Worm (Caenorhabditis elegans) whole organism, L4 larva: Measurements from ENCODE around the gene T02G5.7.

Source experiments
- D1046.2 ChIP-seq: fragments of 200-800 bp; sonication (Bioruptor generic); IDR thresholded peaks from 2 replicates; pipeline ENCODE4 v1.3.6; 2022; ENCODE audit warnings: missing genetic modification characterization, missing compliant biosample characterization
- F44E2.7 ChIP-seq: fragments of 200-800 bp; sonication (Bioruptor generic); IDR thresholded peaks from 2 replicates; pipeline ENCODE4 v2.1.2; 2022; ENCODE audit warnings: missing genetic modification characterization, missing compliant biosample characterization
- T26A8.4 ChIP-seq: fragments of 200-800 bp; sonication (Bioruptor generic); IDR thresholded peaks from 2 replicates; pipeline ENCODE4 v1.3.6; 2022; ENCODE audit warnings: missing genetic modification characterization, missing compliant biosample characterization
- Y48G9A.11 ChIP-seq: fragments of 200-800 bp; sonication (Bioruptor generic); IDR thresholded peaks from 2 replicates; pipeline ENCODE4 v1.3.6; 2022; ENCODE audit warnings: missing genetic modification reagents, missing genetic modification characterization, missing compliant biosample characterization
- Y5F2A.4 ChIP-seq: fragments of 200-800 bp; sonication (Bioruptor generic); optimal IDR thresholded peaks from 2 replicates; lab custom pipeline; 2018; ENCODE audit warnings: mild to moderate bottlenecking, missing genetic modification characterization, missing compliant biosample characterization
- ZK546.5 ChIP-seq, 2 experiments: sonication (generic microtip); optimal IDR thresholded peaks; 2 replicates each; lab custom pipeline; 2017; ENCODE audit warnings: missing biosample characterization in 2 of 2, missing genetic modification characterization in 2 of 2
- ama-1 ChIP-seq: fragments of 150-350 bp; optimal IDR thresholded peaks from 2 replicates; lab custom pipeline; 2014; ENCODE audit warnings: inconsistent platforms, mixed read lengths
- arid-1 ChIP-seq: fragments of 200-800 bp; sonication (Bioruptor generic); conservative IDR thresholded peaks from 2 replicates; pipeline ENCODE4 v1.3.6; 2022; ENCODE audit warnings: missing genetic modification reagents, missing genetic modification characterization, missing compliant biosample characterization
- ceh-28 ChIP-seq: fragments of 150-350 bp; optimal IDR thresholded peaks from 2 replicates; lab custom pipeline; 2014; ENCODE audit warnings: missing biosample characterization, missing genetic modification reagents, missing genetic modification characterization
- ceh-32 ChIP-seq: sonication (generic microtip); optimal IDR thresholded peaks from 2 replicates; lab custom pipeline; 2016; ENCODE audit warnings: mild to moderate bottlenecking, missing genetic modification characterization, missing compliant biosample characterization; ENCODE audit not compliant: poor library complexity
- ceh-82 ChIP-seq: sonication (generic microtip); optimal IDR thresholded peaks from 2 replicates; lab custom pipeline; 2017; ENCODE audit warnings: missing biosample characterization, missing genetic modification characterization
- ces-1 ChIP-seq: fragments of 150-350 bp; sonication (generic microtip); optimal IDR thresholded peaks from 4 replicates; lab custom pipeline; 2014; ENCODE audit warnings: missing biosample characterization, missing genetic modification reagents, missing genetic modification characterization
- daf-12 ChIP-seq: fragments of 150-350 bp; optimal IDR thresholded peaks from 2 replicates; lab custom pipeline; 2014; ENCODE audit warnings: missing biosample characterization, missing genetic modification reagents, missing genetic modification characterization
- daf-16 ChIP-seq, 3 experiments: sonication (generic microtip); optimal IDR thresholded peaks; 2 replicates each; lab custom pipeline; 2016 to 2017; ENCODE audit warnings: missing genetic modification characterization in 3 of 3, missing genetic modification reagents in 3 of 3, mild to moderate bottlenecking in 2 of 3, missing compliant biosample characterization in 2 of 3, missing biosample characterization in 1 of 3, moderate library complexity in 1 of 3
- dmd-6 ChIP-seq: fragments of 200-800 bp; sonication (Bioruptor generic); IDR thresholded peaks from 2 replicates; pipeline ENCODE4 v1.3.6; 2022; ENCODE audit warnings: missing genetic modification reagents, missing genetic modification characterization, missing compliant biosample characterization
- dmd-9 ChIP-seq: fragments of 200-800 bp; sonication (Bioruptor generic); IDR thresholded peaks from 2 replicates; pipeline ENCODE4 v1.3.6; 2022; ENCODE audit warnings: missing genetic modification reagents, missing genetic modification characterization, missing compliant biosample characterization
- dpl-1 ChIP-seq: fragments of 150-350 bp; optimal IDR thresholded peaks from 2 replicates; lab custom pipeline; 2014; ENCODE audit warnings: missing biosample characterization, missing genetic modification reagents, missing genetic modification characterization
- egl-27 ChIP-seq: sonication (generic microtip); optimal IDR thresholded peaks from 3 replicates; lab custom pipeline; 2017; ENCODE audit warnings: missing biosample characterization, missing genetic modification reagents, missing genetic modification characterization
- egl-43 ChIP-seq: fragments of 200-800 bp; sonication (Bioruptor generic); IDR thresholded peaks from 2 replicates; pipeline ENCODE4 v1.3.6; 2022; ENCODE audit warnings: missing genetic modification reagents, missing genetic modification characterization, missing compliant biosample characterization
- gei-8 ChIP-seq: fragments of 200-800 bp; sonication (Bioruptor generic); optimal IDR thresholded peaks from 2 replicates; lab custom pipeline; 2018; ENCODE audit warnings: mild to moderate bottlenecking, missing genetic modification characterization, missing compliant biosample characterization
- hif-1 ChIP-seq, 2 experiments: sonication (generic microtip); optimal IDR thresholded peaks; 2 replicates each; lab custom pipeline; 2016 to 2017; ENCODE audit warnings: missing compliant biosample characterization in 2 of 2, missing genetic modification characterization in 2 of 2, missing genetic modification reagents in 2 of 2, missing genotype in 2 of 2, mild to moderate bottlenecking in 1 of 2
- hlh-30 ChIP-seq: sonication (generic microtip); optimal IDR thresholded peaks from 2 replicates; lab custom pipeline; 2017; ENCODE audit warnings: antibody characterized with exemption, mild to moderate bottlenecking, missing genetic modification characterization, missing compliant biosample characterization; ENCODE audit not compliant: insufficient read depth
- madf-5 ChIP-seq, 2 experiments: fragments of 200-800 bp; sonication (Bioruptor generic); IDR thresholded peaks; 2 replicates each; pipeline ENCODE4 v1.3.6; 2022; ENCODE audit warnings: missing compliant biosample characterization in 2 of 2, missing genetic modification characterization in 2 of 2
- madf-9 ChIP-seq: fragments of 200-800 bp; sonication (Bioruptor generic); conservative IDR thresholded peaks from 2 replicates; pipeline ENCODE4 v1.3.6; 2022; ENCODE audit warnings: missing genetic modification reagents, missing genetic modification characterization, missing compliant biosample characterization
- mep-1 ChIP-seq: fragments of 150-350 bp; sonication (generic microtip); optimal IDR thresholded peaks from 3 replicates; lab custom pipeline; 2014; ENCODE audit warnings: missing biosample characterization, missing genetic modification characterization
- mxl-3 ChIP-seq: fragments of 200-800 bp; sonication (Bioruptor generic); optimal IDR thresholded peaks from 2 replicates; lab custom pipeline; 2018; ENCODE audit warnings: mild to moderate bottlenecking, missing genetic modification characterization, missing compliant biosample characterization
- nhr-10 ChIP-seq: fragments of 150-350 bp; optimal IDR thresholded peaks from 2 replicates; lab custom pipeline; 2014; ENCODE audit warnings: missing biosample characterization, missing genetic modification characterization
- nhr-102 ChIP-seq: sonication (generic microtip); optimal IDR thresholded peaks from 2 replicates; lab custom pipeline; 2016; ENCODE audit warnings: mild to moderate bottlenecking, missing genetic modification characterization, moderate library complexity, missing compliant biosample characterization
- nhr-237 ChIP-seq: sonication (generic microtip); optimal IDR thresholded peaks from 2 replicates; lab custom pipeline; 2017; ENCODE audit warnings: missing biosample characterization, missing genetic modification characterization
- nhr-25 ChIP-seq: sonication (generic microtip); optimal IDR thresholded peaks from 2 replicates; lab custom pipeline; 2017; ENCODE audit warnings: missing genetic modification characterization, mild to moderate bottlenecking, missing compliant biosample characterization, antibody characterized with exemption, moderate library complexity, borderline replicate concordance; ENCODE audit not compliant: insufficient read depth
- nhr-41 ChIP-seq: fragments of 200-800 bp; sonication (Bioruptor generic); IDR thresholded peaks from 2 replicates; pipeline ENCODE4 v1.3.6; 2022; ENCODE audit warnings: missing genetic modification reagents, missing genetic modification characterization, missing compliant biosample characterization
- nhr-48 ChIP-seq: sonication (generic microtip); optimal IDR thresholded peaks from 2 replicates; lab custom pipeline; 2016; ENCODE audit warnings: mild to moderate bottlenecking, missing genetic modification characterization, missing compliant biosample characterization
- pha-4 ChIP-seq, 2 experiments: fragments of 150-350 bp in 1 of 2; fragments of 200-800 bp in 1 of 2; sonication (Bioruptor generic) in 1 of 2; IDR thresholded peaks in 1 of 2; optimal IDR thresholded peaks in 1 of 2; 2 replicates each; pipeline versions ENCODE4 v1.3.6 to Lab custom; 2014 to 2022; ENCODE audit warnings: missing genetic modification characterization in 2 of 2, missing genetic modification reagents in 2 of 2, missing biosample characterization in 1 of 2, missing compliant biosample characterization in 1 of 2
- set-16 ChIP-seq: fragments of 200-800 bp; sonication (Bioruptor generic); IDR thresholded peaks from 2 replicates; pipeline ENCODE4 v1.3.6; 2022; ENCODE audit warnings: missing genetic modification reagents, missing genetic modification characterization, missing compliant biosample characterization
- spr-1 ChIP-seq: sonication (generic microtip); optimal IDR thresholded peaks from 2 replicates; lab custom pipeline; 2016; ENCODE audit warnings: mild to moderate bottlenecking, missing genetic modification characterization, missing compliant biosample characterization
- unc-130 ChIP-seq: sonication (generic microtip); optimal IDR thresholded peaks from 2 replicates; lab custom pipeline; 2016; ENCODE audit warnings: missing genetic modification reagents, missing genetic modification characterization, missing compliant biosample characterization
- zfp-2 ChIP-seq: sonication (generic microtip); optimal IDR thresholded peaks from 2 replicates; lab custom pipeline; 2016; ENCODE audit warnings: mild to moderate bottlenecking, missing genetic modification characterization, missing compliant biosample characterization
- zfp-3 ChIP-seq: fragments of 200-800 bp; sonication (Bioruptor generic); conservative IDR thresholded peaks from 2 replicates; pipeline ENCODE4 v1.3.6; 2022; ENCODE audit warnings: missing genetic modification reagents, missing genetic modification characterization, missing compliant biosample characterization
- ztf-7 ChIP-seq: fragments of 150-350 bp; optimal IDR thresholded peaks from 2 replicates; lab custom pipeline; 2014; ENCODE audit warnings: missing biosample characterization, missing genetic modification characterization

T02G5.7 gene

ce11 chrII:7104794-7105613, 29.6 kb downstream of the T02G5.7 start, which contains the start of the genes farl-11 and rpl-33 (continued):
- TF ChIP-seq hlh-30 (tag; lab: Kevin White, UChicago) (peak; percentile 75), ztf-7 (no peak), mxl-3 (GFP tag; lab: Kevin White, UChicago) (no peak), Y5F2A.4 (GFP tag; lab: Kevin White, UChicago) (no peak), ceh-28 (tag; lab: Kevin White, UChicago) (no peak), ZK546.5 (tag; optimal IDR thresholded peaks at IDR 0.05; lab: Kevin White, UChicago) (peak; percentile 64 to 91), daf-12 (tag; lab: Kevin White, UChicago) (no peak), T26A8.4 (peak; percentile 35; the same call in 1 of the 2 replicates), ceh-32 (tag; lab: Kevin White, UChicago) (no peak), D1046.2 (GFP tag; lab: Robert Waterston, UW) (no peak), hif-1 (tag; optimal IDR thresholded peaks at IDR 0.05; lab: Kevin White, UChicago) (peak in 1 of 2 experiments; percentile 84), nhr-102 (tag; lab: Kevin White, UChicago) (no peak), zfp-3 (GFP tag; lab: Robert Waterston, UW) (no peak), nhr-48 (tag; lab: Kevin White, UChicago) (no peak), dmd-6 (peak; percentile 29; the same call in 1 of the 2 replicates), Y48G9A.11 (peak; percentile 99), nhr-10 (tag; lab: Kevin White, UChicago) (no peak), daf-16 (GFP tag; optimal IDR thresholded peaks at IDR 0.05; lab: Kevin White, UChicago) (peak in 1 of 2 experiments; percentile 28), daf-16 (tag; optimal IDR thresholded peaks at IDR 0.05; lab: Kevin White, UChicago) (peak; percentile 76), gei-8 (GFP tag; lab: Kevin White, UChicago) (no peak), dmd-9 (GFP tag; lab: Robert Waterston, UW) (no peak), arid-1 (GFP tag; lab: Robert Waterston, UW) (peak; percentile 38; the same call in 1 of the 2 replicates), madf-5 (GFP tag; IDR thresholded peaks at IDR 0.05; lab: Robert Waterston, UW) (no peak), ceh-82 (tag; lab: Kevin White, UChicago) (no peak), egl-43 (GFP tag; lab: Robert Waterston, UW) (no peak), F44E2.7 (GFP tag; lab: Robert Waterston, UW) (no peak), spr-1 (tag; lab: Kevin White, UChicago) (peak; percentile 16), ces-1 (GFP tag; lab: Kevin White, UChicago) (peak; percentile 29), nhr-41 (no peak), zfp-2 (peak; percentile 70), madf-9 (GFP tag; lab: Robert Waterston, UW) (no peak), mep-1 (tag; lab: Kevin White, UChicago) (peak; percentile 82), egl-27 (no peak), dpl-1 (peak; percentile 72), nhr-25 (tag; lab: Kevin White, UChicago) (no peak), pha-4 (GFP tag; IDR thresholded peaks at IDR 0.05; lab: Robert Waterston, UW) (no peak), pha-4 (tag; optimal IDR thresholded peaks at IDR 0.05; lab: Kevin White, UChicago) (peak; percentile 90), unc-130 (no peak), set-16 (no peak), ama-1 (lab: Kevin White, UChicago) (peak; percentile 11), nhr-237 (tag; lab: Kevin White, UChicago) (no peak)
